Worm (Caenorhabditis elegans): ENCODE data around the gene cup-4.

The cup-4 gene

DNA sequence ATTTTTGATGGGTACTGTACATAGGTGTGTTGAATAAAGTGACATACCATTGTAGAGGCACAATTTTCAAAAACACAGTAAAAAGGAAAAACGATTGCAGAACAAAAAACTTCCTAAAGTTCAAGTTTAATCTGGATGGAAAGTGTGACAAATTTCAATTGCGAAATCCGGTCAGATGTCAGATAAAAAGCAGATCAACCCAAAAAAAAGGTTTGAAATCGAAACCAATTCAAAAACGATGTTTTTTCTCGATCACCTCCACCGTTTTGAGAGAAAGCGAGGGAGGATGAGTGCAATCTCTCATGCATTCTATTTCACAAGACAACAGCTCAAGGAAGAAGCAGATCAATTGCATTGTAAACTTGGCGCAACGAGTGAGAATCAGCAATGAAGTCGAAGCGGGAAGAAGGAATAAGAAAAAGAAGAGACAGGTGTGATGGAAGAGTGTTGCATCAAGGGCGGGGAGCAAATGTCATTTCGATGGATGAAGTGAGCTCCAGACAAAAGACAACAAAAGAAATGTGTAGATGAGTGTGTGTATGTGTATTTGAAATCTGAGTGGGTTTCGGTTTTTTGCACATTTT, 13.9 kb downstream of the cup-4 start (continued):
- no peak for TF ChIP-seq swsn-7 (tag; optimal IDR thresholded peaks at IDR 0.05)
- TF ChIP-seq jun-1 (tag; optimal IDR thresholded peaks at IDR 0.05): no peak
- TF ChIP-seq nhr-11 (tag; optimal IDR thresholded peaks at IDR 0.05): no peak
- TF ChIP-seq sup-37 (GFP tag; optimal IDR thresholded peaks at IDR 0.05): no peak
- TF ChIP-seq ceh-82 (tag; optimal IDR thresholded peaks at IDR 0.05): no peak
- no peak for TF ChIP-seq alr-1 (tag; optimal IDR thresholded peaks at IDR 0.05; ENCODE audit: borderline replicate concordance)
- no peak for TF ChIP-seq sox-4 (tag; optimal IDR thresholded peaks at IDR 0.05)
- TF ChIP-seq aly-2 (tag; optimal IDR thresholded peaks at IDR 0.05): no peak
- TF ChIP-seq ceh-88 (GFP tag; IDR thresholded peaks at IDR 0.05): no peak
- TF ChIP-seq lin-15B (tag; optimal IDR thresholded peaks at IDR 0.05): no peak
- TF ChIP-seq nhr-12 (tag; optimal IDR thresholded peaks at IDR 0.05): no peak
- TF ChIP-seq fkh-4 (tag; optimal IDR thresholded peaks at IDR 0.05; ENCODE audit: borderline replicate concordance): no peak
- TF ChIP-seq hlh-4 (tag; optimal IDR thresholded peaks at IDR 0.05): no peak
- TF ChIP-seq efl-3 (GFP tag; optimal IDR thresholded peaks at IDR 0.05): no peak
- no peak for TF ChIP-seq mab-9 (GFP tag; IDR thresholded peaks at IDR 0.05)
- TF ChIP-seq Y116A8C.19 (tag; optimal IDR thresholded peaks at IDR 0.05; ENCODE audit: borderline replicate concordance): no peak
- no peak for TF ChIP-seq C34B4.2 (tag; optimal IDR thresholded peaks at IDR 0.05)
- TF ChIP-seq efl-1 (optimal IDR thresholded peaks at IDR 0.05): no peak
- peak in 1 of 2 experiments; percentile 61 for TF ChIP-seq efl-1 (GFP tag; optimal IDR thresholded peaks at IDR 0.05 in 1 of 2)
- TF ChIP-seq nhr-84 (tag; optimal IDR thresholded peaks at IDR 0.05): no peak
- no peak for TF ChIP-seq lir-3 (tag; optimal IDR thresholded peaks at IDR 0.05; ENCODE audit: poor library complexity)
- no peak for TF ChIP-seq blmp-1 (tag; optimal IDR thresholded peaks at IDR 0.05)
- TF ChIP-seq tbx-2 (tag; optimal IDR thresholded peaks at IDR 0.05): no peak
- peak; percentile 53 for TF ChIP-seq rnt-1 (tag; optimal IDR thresholded peaks at IDR 0.05)
- no peak for TF ChIP-seq nhr-85 (tag)
- no peak for TF ChIP-seq vab-15 (tag; optimal IDR thresholded peaks at IDR 0.05)
- TF ChIP-seq isw-1 (GFP tag; IDR thresholded peaks at IDR 0.05): no peak
- peak; percentile 27 for TF ChIP-seq nhr-20 (tag; optimal IDR thresholded peaks at IDR 0.05)
- TF ChIP-seq F16B12.6 (tag; optimal IDR thresholded peaks at IDR 0.05): no peak
- no peak for TF ChIP-seq hlh-17 (GFP tag; optimal IDR thresholded peaks at IDR 0.05; ENCODE audit: borderline replicate concordance)
- no peak for TF ChIP-seq ceh-63 (GFP tag; optimal IDR thresholded peaks at IDR 0.05)
- TF ChIP-seq lin-39 (tag; optimal IDR thresholded peaks at IDR 0.05): no peak
- no peak for TF ChIP-seq sptf-1 (tag; optimal IDR thresholded peaks at IDR 0.05)
- peak; percentile 78 for TF ChIP-seq lin-14 (GFP tag; optimal IDR thresholded peaks at IDR 0.05)
- no peak for TF ChIP-seq skn-1 (tag; optimal IDR thresholded peaks at IDR 0.05)
- no peak for TF ChIP-seq pag-3 (tag; optimal IDR thresholded peaks at IDR 0.05; ENCODE audit: borderline replicate concordance, insufficient read depth)
- no peak for TF ChIP-seq ces-1 (GFP tag; optimal IDR thresholded peaks at IDR 0.05)
- no peak for TF ChIP-seq unc-86 (tag; optimal IDR thresholded peaks at IDR 0.05)

DNA sequence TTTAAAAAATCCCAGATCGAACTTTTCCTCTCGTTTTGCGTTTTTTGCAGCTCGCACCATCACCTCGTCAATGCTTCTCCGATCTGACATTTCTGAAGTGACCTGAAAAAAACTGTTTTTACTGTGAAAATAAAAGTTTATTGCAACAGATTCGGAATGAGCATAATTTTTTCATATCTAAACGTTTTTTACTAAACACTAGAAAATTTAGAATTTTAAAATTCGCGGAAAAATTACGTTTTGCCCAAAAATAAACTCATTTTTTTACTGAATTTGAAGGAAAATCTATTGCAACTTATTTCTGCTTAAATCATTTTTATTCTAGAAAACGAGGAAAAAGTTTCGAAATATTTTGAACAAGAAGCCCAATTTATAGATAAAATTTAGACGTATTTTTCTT, 16.6 kb downstream of the cup-4 start, which contains the start of gene ZK688.9:
ZK688.9 (minus strand) TSS at position 101 of the 400 bp plus-strand sequence.
- TF ChIP-seq C04F5.9 (tag; optimal IDR thresholded peaks at IDR 0.05) (no peak), lin-13 (GFP tag; optimal IDR thresholded peaks at IDR 0.05) (no peak), xbp-1 (tag; optimal IDR thresholded peaks at IDR 0.05) (no peak), mep-1 (tag; optimal IDR thresholded peaks at IDR 0.05) (no peak), nhr-76 (tag; optimal IDR thresholded peaks at IDR 0.05) (no peak)

Measured in whole organism, L1 larva.